Worm (Caenorhabditis elegans) whole organism, L1 larva: ENCODE results near the gene ZK354.8.
A peak's percentile ranks its signal among the peaks of the same experiment; 100 is the strongest.

ENCODE experiments used
- blmp-1 ChIP-seq: fragments of 150-350 bp; optimal IDR thresholded peaks from 2 replicates; lab custom pipeline; 2014; ENCODE audit warnings: missing biosample characterization, missing genetic modification characterization
- ces-1 ChIP-seq: fragments of 150-350 bp; optimal IDR thresholded peaks from 2 replicates; lab custom pipeline; 2014; ENCODE audit warnings: missing biosample characterization, missing genetic modification reagents, missing genetic modification characterization
- dpl-1 ChIP-seq, 3 experiments: fragments of 150-350 bp in 2 of 3; sonication (generic microtip) in 1 of 3; optimal IDR thresholded peaks; 2 replicates each; lab custom pipeline; 2014 to 2017; ENCODE audit warnings: missing biosample characterization in 3 of 3, missing genetic modification characterization in 3 of 3, missing genetic modification reagents in 3 of 3
- efl-1 ChIP-seq, 4 experiments: fragments of 150-350 bp; optimal IDR thresholded peaks in 3 of 4; peaks in 1 of 4; 1 replicate in 1 of 4; 2 replicates in 3 of 4; lab custom pipeline; 2014; ENCODE audit warnings: missing biosample characterization in 2 of 4, missing genetic modification characterization in 2 of 4, missing genetic modification reagents in 2 of 4
- elt-2 ChIP-seq: sonication (generic microtip); optimal IDR thresholded peaks from 2 replicates; lab custom pipeline; 2016; ENCODE audit warnings: missing genetic modification characterization, mild to moderate bottlenecking, inconsistent platforms, missing compliant biosample characterization, missing genetic modification reagents
- elt-3 ChIP-seq, 6 experiments: fragments of 150-350 bp in 1 of 6; sonication (generic microtip); optimal IDR thresholded peaks; 2 replicates each; lab custom pipeline; 2017 to 2018; ENCODE audit warnings: missing biosample characterization in 6 of 6, missing genetic modification characterization in 6 of 6, inconsistent platforms in 1 of 6
- fkh-8 ChIP-seq: sonication (generic microtip); optimal IDR thresholded peaks from 2 replicates; lab custom pipeline; 2016; ENCODE audit warnings: mild to moderate bottlenecking, missing genetic modification characterization, missing compliant biosample characterization
- hpl-2 ChIP-seq: fragments of 150-350 bp; optimal IDR thresholded peaks from 2 replicates; lab custom pipeline; 2014; ENCODE audit warnings: missing biosample characterization, missing genetic modification reagents, missing genetic modification characterization
- isw-1 ChIP-seq: fragments of 200-800 bp; sonication (Bioruptor generic); IDR thresholded peaks from 2 replicates; pipeline ENCODE4 v1.3.6; 2022; ENCODE audit warnings: missing genetic modification characterization, missing compliant biosample characterization
- lin-14 ChIP-seq: fragments of 200-800 bp; sonication (Bioruptor generic); optimal IDR thresholded peaks from 2 replicates; lab custom pipeline; 2018; ENCODE audit warnings: mild to moderate bottlenecking, missing genetic modification characterization, moderate library complexity, missing compliant biosample characterization
- lin-15B ChIP-seq: fragments of 150-350 bp; sonication (generic microtip); optimal IDR thresholded peaks from 3 replicates; lab custom pipeline; 2014; ENCODE audit warnings: missing biosample characterization, missing genetic modification characterization
- lin-35 ChIP-seq, 2 experiments: fragments of 150-350 bp; optimal IDR thresholded peaks; 2 replicates each; lab custom pipeline; 2014; ENCODE audit warnings: missing biosample characterization in 2 of 2, missing genetic modification characterization in 2 of 2, missing genetic modification reagents in 2 of 2
- lin-39 ChIP-seq: fragments of 150-350 bp; optimal IDR thresholded peaks from 2 replicates; lab custom pipeline; 2014; ENCODE audit warnings: missing biosample characterization, missing genetic modification reagents, missing genetic modification characterization
- lir-3 ChIP-seq: sonication (generic microtip); optimal IDR thresholded peaks from 2 replicates; lab custom pipeline; 2016; ENCODE audit warnings: mild to moderate bottlenecking, missing genetic modification characterization, moderate library complexity, missing compliant biosample characterization; ENCODE audit not compliant: poor library complexity
- lsy-2 ChIP-seq, 2 experiments: fragments of 150-350 bp; optimal IDR thresholded peaks; 2 replicates each; lab custom pipeline; 2014; ENCODE audit warnings: missing biosample characterization in 2 of 2, missing genetic modification characterization in 2 of 2
- mab-9 ChIP-seq: fragments of 200-800 bp; sonication (Bioruptor generic); IDR thresholded peaks from 2 replicates; pipeline ENCODE4 v1.3.6; 2022; ENCODE audit warnings: missing genetic modification reagents, missing genetic modification characterization, missing compliant biosample characterization
- nhr-28 ChIP-seq: fragments of 150-350 bp; optimal IDR thresholded peaks from 2 replicates; lab custom pipeline; 2014; ENCODE audit warnings: missing biosample characterization, missing genetic modification characterization
- nhr-47 ChIP-seq: sonication (generic microtip); optimal IDR thresholded peaks from 2 replicates; lab custom pipeline; 2016; ENCODE audit warnings: mild to moderate bottlenecking, missing genetic modification characterization, moderate library complexity, missing compliant biosample characterization
- nhr-71 ChIP-seq: sonication (generic microtip); optimal IDR thresholded peaks from 2 replicates; lab custom pipeline; 2016; ENCODE audit warnings: mild to moderate bottlenecking, missing genetic modification characterization, moderate library complexity, missing compliant biosample characterization
- nhr-84 ChIP-seq: sonication (generic microtip); optimal IDR thresholded peaks from 2 replicates; lab custom pipeline; 2017; ENCODE audit warnings: missing biosample characterization, missing genetic modification characterization
- nhr-85 ChIP-seq: sonication (generic microtip); peaks from one replicate; lab custom pipeline; 2016; ENCODE audit warnings: missing genetic modification characterization, inconsistent platforms, missing compliant biosample characterization
- nhr-90 ChIP-seq: sonication (generic microtip); optimal IDR thresholded peaks from 2 replicates; lab custom pipeline; 2016; ENCODE audit warnings: mild to moderate bottlenecking, missing genetic modification characterization, missing compliant biosample characterization; ENCODE audit not compliant: poor library complexity
- pax-3 ChIP-seq: fragments of 200-800 bp; sonication (Bioruptor generic); optimal IDR thresholded peaks from 2 replicates; lab custom pipeline; 2018; ENCODE audit warnings: mild to moderate bottlenecking, missing genetic modification characterization, moderate library complexity, missing compliant biosample characterization
- rnt-1 ChIP-seq: sonication (generic microtip); optimal IDR thresholded peaks from 2 replicates; lab custom pipeline; 2016; ENCODE audit warnings: mild to moderate bottlenecking, missing genetic modification characterization, moderate library complexity, missing compliant biosample characterization
- snu-23 ChIP-seq: sonication (generic microtip); optimal IDR thresholded peaks from 2 replicates; lab custom pipeline; 2016; ENCODE audit warnings: missing genetic modification characterization, missing compliant biosample characterization
- sox-4 ChIP-seq: sonication (generic microtip); optimal IDR thresholded peaks from 2 replicates; lab custom pipeline; 2016; ENCODE audit warnings: missing genetic modification characterization, missing compliant biosample characterization
- sup-37 ChIP-seq: fragments of 200-800 bp; sonication (Bioruptor generic); optimal IDR thresholded peaks from 2 replicates; lab custom pipeline; 2018; ENCODE audit warnings: mild to moderate bottlenecking, missing genetic modification characterization, missing compliant biosample characterization
- swsn-7 ChIP-seq: sonication (generic microtip); optimal IDR thresholded peaks from 2 replicates; lab custom pipeline; 2016; ENCODE audit warnings: missing genetic modification characterization, missing compliant biosample characterization
- unc-130 ChIP-seq: fragments of 150-350 bp; optimal IDR thresholded peaks from 2 replicates; lab custom pipeline; 2017; ENCODE audit warnings: missing biosample characterization, missing genetic modification characterization, inconsistent platforms
- unc-62 ChIP-seq: fragments of 150-350 bp; optimal IDR thresholded peaks from 2 replicates; lab custom pipeline; 2014; ENCODE audit warnings: missing biosample characterization, missing genetic modification reagents, missing genetic modification characterization
- unc-98 ChIP-seq: fragments of 200-800 bp; sonication (Bioruptor generic); IDR thresholded peaks from 2 replicates; pipeline ENCODE4 v1.3.6; 2022; ENCODE audit warnings: missing genetic modification characterization, missing compliant biosample characterization
- vab-15 ChIP-seq: sonication (generic microtip); optimal IDR thresholded peaks from 2 replicates; lab custom pipeline; 2017; ENCODE audit warnings: missing genotype, mild to moderate bottlenecking, missing genetic modification characterization, missing compliant biosample characterization
- xbp-1 ChIP-seq: sonication (generic microtip); optimal IDR thresholded peaks from 2 replicates; lab custom pipeline; 2016; ENCODE audit warnings: missing genetic modification characterization, missing compliant biosample characterization
- ztf-11 ChIP-seq, 2 experiments: sonication (generic microtip); optimal IDR thresholded peaks; 2 replicates each; lab custom pipeline; 2016 to 2017; ENCODE audit warnings: missing genetic modification characterization in 2 of 2, missing biosample characterization in 1 of 2, missing compliant biosample characterization in 1 of 2
- ztf-4 ChIP-seq: fragments of 150-350 bp; optimal IDR thresholded peaks from 2 replicates; lab custom pipeline; 2014; ENCODE audit warnings: missing biosample characterization, missing genetic modification characterization

ZK354.8 gene

DNA sequence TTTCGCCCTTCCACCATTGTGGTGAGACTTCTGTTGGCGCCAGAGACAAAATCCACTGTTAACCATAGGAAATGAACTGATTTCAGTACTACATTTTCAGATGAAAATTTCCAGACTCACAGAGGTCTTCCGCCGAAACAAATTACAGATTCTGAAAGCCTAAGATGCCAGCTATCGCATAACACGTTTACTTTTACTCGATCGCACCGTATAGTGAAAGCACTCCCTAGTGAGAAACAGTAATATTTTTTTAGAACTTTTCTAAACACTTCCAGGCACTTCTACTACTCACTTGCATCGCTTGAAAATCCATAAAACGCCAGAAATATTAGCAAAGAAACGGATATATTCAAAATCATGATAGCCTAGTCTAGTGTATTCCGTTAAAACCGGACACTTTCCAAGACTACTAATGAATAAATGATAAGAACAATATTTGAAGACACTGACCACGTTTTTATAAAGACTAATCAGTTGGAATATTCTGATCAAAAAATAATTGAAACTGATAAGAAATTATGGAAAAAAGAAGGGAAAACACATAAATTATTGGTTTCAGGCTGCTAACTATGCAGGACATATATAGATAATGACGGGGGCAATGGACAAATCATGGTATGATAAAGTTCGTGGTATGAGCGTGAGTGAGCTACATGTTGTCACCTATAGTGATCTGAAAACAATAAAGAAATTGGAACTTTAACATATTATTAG, 44.7 kb upstream of the ZK354.8 start, which contains the start of gene gba-4:
TSS of gene gba-4 (minus strand) at position 418 of the 714 bp plus-strand sequence.
- peak; percentile 78 for TF ChIP-seq elt-2 (tag; lab: Kevin White, UChicago)
- TF ChIP-seq, all 84 proteins: peak for 1; not testable (repeated sequence) for 83

DNA sequence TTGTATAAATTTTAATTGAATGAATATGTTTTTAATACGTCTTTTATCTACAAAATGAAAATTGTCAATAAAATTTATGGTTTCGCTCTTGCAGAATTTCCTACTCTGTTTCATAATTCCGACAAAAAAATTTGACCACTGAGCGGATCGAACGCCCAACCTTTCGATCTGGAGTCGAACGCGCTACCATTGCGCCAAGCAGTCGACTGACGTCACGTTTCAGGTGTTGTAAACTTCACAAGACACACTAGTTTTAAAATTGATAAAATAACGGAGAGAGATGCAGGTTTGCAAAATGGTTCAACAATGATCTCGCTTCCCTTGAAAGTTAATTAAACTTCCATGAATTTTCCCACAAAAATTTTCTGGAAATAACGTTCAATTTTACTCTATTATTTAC, 38.2 kb upstream of the ZK354.8 start:
- TF ChIP-seq xbp-1 (tag; lab: Kevin White, UChicago) (peak; percentile 10), efl-1 (optimal IDR thresholded peaks at IDR 0.05; lab: Kevin White, UChicago) (no peak), efl-1 (GFP tag; optimal IDR thresholded peaks at IDR 0.05 in 1 of 2; lab: Kevin White, UChicago) (peak in 1 of 2 experiments; percentile 34), isw-1 (GFP tag; lab: Robert Waterston, UW) (no peak), ces-1 (no peak), unc-98 (GFP tag; lab: Robert Waterston, UW) (no peak), lin-35 (GFP tag; optimal IDR thresholded peaks at IDR 0.05; lab: Kevin White, UChicago) (peak in 1 of 2 experiments; percentile 65), lin-39 (tag; lab: Kevin White, UChicago) (no peak), mab-9 (GFP tag; lab: Robert Waterston, UW) (no peak), vab-15 (tag; lab: Kevin White, UChicago) (no peak), hpl-2 (GFP tag; lab: Kevin White, UChicago) (no peak), nhr-47 (tag; lab: Kevin White, UChicago) (no peak), elt-3 (tag; optimal IDR thresholded peaks at IDR 0.05; lab: Kevin White, UChicago) (no peak), nhr-84 (tag; lab: Kevin White, UChicago) (no peak), lin-14 (GFP tag; lab: Kevin White, UChicago) (no peak), sup-37 (no peak), nhr-28 (tag; lab: Kevin White, UChicago) (no peak), fkh-8 (tag; lab: Kevin White, UChicago) (no peak), unc-130 (tag; lab: Kevin White, UChicago) (no peak), unc-62 (GFP tag; lab: Kevin White, UChicago) (no peak), snu-23 (GFP tag; lab: Kevin White, UChicago) (peak; percentile 21), lsy-2 (tag; optimal IDR thresholded peaks at IDR 0.05; lab: Kevin White, UChicago) (peak in 1 of 2 experiments; percentile 10), sox-4 (tag; lab: Kevin White, UChicago) (no peak), swsn-7 (no peak), ztf-11 (tag; optimal IDR thresholded peaks at IDR 0.05; lab: Kevin White, UChicago) (no peak), ztf-4 (no peak), nhr-85 (peak; percentile 55), nhr-90 (tag; lab: Kevin White, UChicago) (peak; percentile 52), nhr-71 (tag; lab: Kevin White, UChicago) (peak; percentile 18), blmp-1 (no peak), lin-15B (no peak)

DNA sequence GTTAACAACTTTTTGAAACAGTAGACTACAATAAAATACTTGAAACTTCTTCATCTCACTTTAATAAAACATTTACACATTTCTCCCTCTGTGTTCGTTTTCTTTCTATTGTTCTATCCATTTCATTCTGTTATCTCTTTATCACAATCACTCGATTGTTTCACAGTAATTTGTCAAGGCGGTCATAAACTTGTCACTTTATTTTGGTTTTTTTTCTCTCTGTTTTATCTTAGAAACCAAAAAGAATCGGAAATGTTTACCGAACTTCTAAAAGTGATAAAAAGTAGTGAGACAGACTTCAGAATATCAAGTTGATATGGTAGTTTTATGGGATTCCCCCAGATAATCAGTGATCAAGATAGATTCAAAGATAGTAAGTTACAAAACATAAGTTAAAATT, 33.3 kb upstream of the ZK354.8 start, which contains the start of gene Y4C6B.2:
TSS of gene Y4C6B.2 (plus strand) at position 320 of the 400 bp plus-strand sequence.
- TF ChIP-seq rnt-1 (tag; lab: Kevin White, UChicago) (no peak), nhr-84 (tag; lab: Kevin White, UChicago) (no peak), lin-14 (GFP tag; lab: Kevin White, UChicago) (peak; percentile 15), nhr-85 (peak; percentile 76), pax-3 (tag; lab: Kevin White, UChicago) (no peak), elt-3 (tag; optimal IDR thresholded peaks at IDR 0.05; lab: Kevin White, UChicago) (peak in 5 of 6 experiments; percentile 8 to 83 (median 11)), dpl-1 (GFP tag; optimal IDR thresholded peaks at IDR 0.05; lab: Kevin White, UChicago) (no peak), blmp-1 (peak; percentile 65), lsy-2 (tag; optimal IDR thresholded peaks at IDR 0.05; lab: Kevin White, UChicago) (peak in 1 of 2 experiments; percentile 21), lir-3 (tag; lab: Kevin White, UChicago) (no peak)
- TF ChIP-seq, all 84 proteins: peak for 5
